1 fruit fly cellular context compared by ENCODE assay signal in the genomic region with DNA sequence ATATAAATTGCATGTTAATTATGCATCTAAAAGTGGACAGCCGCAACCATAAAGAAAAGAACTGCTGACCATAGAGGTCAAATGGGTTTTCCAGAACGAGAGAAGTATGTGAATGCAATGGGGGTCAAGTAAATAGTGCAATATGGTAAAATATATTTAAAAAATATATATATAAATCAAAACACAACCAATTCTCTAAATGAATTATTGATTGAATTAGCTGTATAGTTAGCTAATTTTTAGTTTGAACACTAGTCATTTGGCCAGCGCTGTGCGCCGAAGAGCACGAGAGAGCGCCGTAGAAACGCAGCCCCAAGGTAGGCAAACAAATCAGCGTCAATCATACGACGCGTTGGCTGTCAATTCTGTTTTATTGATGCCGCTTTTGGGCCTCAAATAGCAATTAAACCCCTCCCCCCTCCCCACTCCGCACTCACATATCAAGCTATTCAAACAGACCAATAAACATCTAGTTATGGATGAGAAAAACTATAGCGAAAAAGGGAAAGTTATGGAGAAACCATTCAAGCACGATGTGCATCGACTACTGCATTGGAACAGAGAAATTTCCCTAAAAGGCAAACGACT.
TF ChIP-seq lines count a peak whose summit lies in the region.

No protein-coding gene starts in this region.

TF ChIP-seq in whole organism, embryonic, 481 proteins besides CTCF, POLR2A, EP300 and RAD21 (continued from another document and continues in another):
- TF ChIP-seq CG14965 (GFP tag; optimal IDR thresholded peaks at IDR 0.05; lab: Kevin White, UChicago; ENCODE audit: borderline replicate concordance), result no peak
- peak; percentile 73; the same call in 1 of the 2 replicates for TF ChIP-seq peb (GFP tag; IDR thresholded peaks at IDR 0.05; lab: Robert Waterston, UW)
- peak; percentile 80; the same call in 1 of the 2 replicates for TF ChIP-seq chm (GFP tag; IDR thresholded peaks at IDR 0.05; lab: Robert Waterston, UW)
- TF ChIP-seq Dbx (GFP tag; IDR thresholded peaks at IDR 0.05; lab: Robert Waterston, UW), result peak; percentile 86
- TF ChIP-seq NC2α (GFP tag; optimal IDR thresholded peaks at IDR 0.05; lab: Kevin White, UChicago), result no peak
- TF ChIP-seq CG18011 (GFP tag; optimal IDR thresholded peaks at IDR 0.05; lab: Kevin White, UChicago), result peak; percentile 54
- TF ChIP-seq en (GFP tag; optimal IDR thresholded peaks at IDR 0.05; lab: Kevin White, UChicago), result no peak
- TF ChIP-seq CG15479 (GFP tag; optimal IDR thresholded peaks at IDR 0.05; lab: Kevin White, UChicago), result no peak
- TF ChIP-seq CG6813 (GFP tag; optimal IDR thresholded peaks at IDR 0.05; lab: Kevin White, UChicago), result peak; percentile 77
- TF ChIP-seq Dfd (GFP tag; optimal IDR thresholded peaks at IDR 0.05; lab: Kevin White, UChicago), result no peak
- TF ChIP-seq jigr1 (GFP tag; IDR thresholded peaks at IDR 0.05; lab: Robert Waterston, UW), result 0 out of 3 replicates have a peak, but pooled peaks have one; percentile 32
- TF ChIP-seq Kr (GFP tag; optimal IDR thresholded peaks at IDR 0.05; lab: Kevin White, UChicago), result no peak
- TF ChIP-seq CG11456 (GFP tag; IDR thresholded peaks at IDR 0.05; lab: Robert Waterston, UW), result peak; percentile 88
- peak; percentile 51 for TF ChIP-seq CG5180 (GFP tag; optimal IDR thresholded peaks at IDR 0.05; lab: Kevin White, UChicago)
- peak; percentile 82 for TF ChIP-seq CG12659 (GFP tag; optimal IDR thresholded peaks at IDR 0.05; lab: Kevin White, UChicago)
- peak; percentile 67 for TF ChIP-seq Hand (GFP tag; optimal IDR thresholded peaks at IDR 0.05; lab: Kevin White, UChicago)
- TF ChIP-seq CG10321 (GFP tag; IDR thresholded peaks at IDR 0.05; lab: Robert Waterston, UW), result peak; percentile 60; the same call in 1 of the 2 replicates
- peak; percentile 70 for TF ChIP-seq CG33557 (GFP tag; optimal IDR thresholded peaks at IDR 0.05; lab: Kevin White, UChicago)
- TF ChIP-seq CG6254 (GFP tag; optimal IDR thresholded peaks at IDR 0.05; lab: Kevin White, UChicago), result peak; percentile 85
- no peak for TF ChIP-seq shn (GFP tag; optimal IDR thresholded peaks at IDR 0.05; lab: Kevin White, UChicago)
- peak in 1 of 2 experiments; percentile 29 for TF ChIP-seq chif (GFP tag; optimal IDR thresholded peaks at IDR 0.05; lab: Kevin White, UChicago)
- peak; percentile 26 for TF ChIP-seq mam (GFP tag; optimal IDR thresholded peaks at IDR 0.05; lab: Kevin White, UChicago)
- peak; percentile 91 for TF ChIP-seq CG7839 (tag; optimal IDR thresholded peaks at IDR 0.05; lab: Kevin White, UChicago)
- TF ChIP-seq bsh (GFP tag; optimal IDR thresholded peaks at IDR 0.05; lab: Kevin White, UChicago), result peak in 1 of 2 experiments; percentile 91
- TF ChIP-seq Myb (GFP tag; optimal IDR thresholded peaks at IDR 0.05; lab: Kevin White, UChicago), result no peak
- TF ChIP-seq Deaf1 (tag; optimal IDR thresholded peaks at IDR 0.05; lab: Kevin White, UChicago), result peak; percentile 51
- peak; percentile 88 for TF ChIP-seq CG2678 (tag; optimal IDR thresholded peaks at IDR 0.05; lab: Kevin White, UChicago)
- no peak for TF ChIP-seq tna (GFP tag; IDR thresholded peaks at IDR 0.05; lab: Robert Waterston, UW; ENCODE audit: partially characterized antibody)
- no peak for TF ChIP-seq CG16813 (GFP tag; IDR thresholded peaks at IDR 0.05; lab: Robert Waterston, UW; ENCODE audit: partially characterized antibody)
- peak; percentile 56 for TF ChIP-seq CG13894 (tag; optimal IDR thresholded peaks at IDR 0.05; lab: Kevin White, UChicago)
- TF ChIP-seq bab2 (GFP tag; optimal IDR thresholded peaks at IDR 0.05; lab: Kevin White, UChicago), result peak; percentile 24
- peak; percentile 75 for TF ChIP-seq CG13775 (GFP tag; optimal IDR thresholded peaks at IDR 0.05; lab: Kevin White, UChicago)
- TF ChIP-seq corto (GFP tag; optimal IDR thresholded peaks at IDR 0.05; lab: Kevin White, UChicago), result no peak
- 0 out of 4 replicates have a peak, but pooled peaks have one; percentile 41 for TF ChIP-seq chinmo (GFP tag; IDR thresholded peaks at IDR 0.05; lab: Robert Waterston, UW; ENCODE audit: partially characterized antibody)
- no peak for TF ChIP-seq da (GFP tag; optimal IDR thresholded peaks at IDR 0.05; lab: Kevin White, UChicago)
- TF ChIP-seq CG6683 (GFP tag; optimal IDR thresholded peaks at IDR 0.05; lab: Kevin White, UChicago), result peak; percentile 67
- TF ChIP-seq gfzf (GFP tag; optimal IDR thresholded peaks at IDR 0.05; lab: Kevin White, UChicago), result no peak
- no peak; the same call in 1 of the 3 replicates for TF ChIP-seq CG11093 (GFP tag; IDR thresholded peaks at IDR 0.05; lab: Robert Waterston, UW)
- TF ChIP-seq CG8359 (GFP tag; optimal IDR thresholded peaks at IDR 0.05; lab: Kevin White, UChicago; ENCODE audit: borderline replicate concordance), result peak; percentile 73
- TF ChIP-seq crol (GFP tag; IDR thresholded peaks at IDR 0.05; lab: Robert Waterston, UW), result peak; percentile 54; the same call in 1 of the 2 replicates
- TF ChIP-seq ap (GFP tag; IDR thresholded peaks at IDR 0.05; lab: Robert Waterston, UW), result peak; percentile 89
- TF ChIP-seq btn (GFP tag; optimal IDR thresholded peaks at IDR 0.05; lab: Kevin White, UChicago), result no peak
- peak; percentile 25 for TF ChIP-seq CG17186 (GFP tag; optimal IDR thresholded peaks at IDR 0.05; lab: Kevin White, UChicago)
- no peak for TF ChIP-seq CG10565 (GFP tag; optimal IDR thresholded peaks at IDR 0.05; lab: Kevin White, UChicago)
- TF ChIP-seq sc (optimal IDR thresholded peaks at IDR 0.05; lab: Kevin White, UChicago), result no peak
- peak; percentile 78 for TF ChIP-seq sc (GFP tag; optimal IDR thresholded peaks at IDR 0.05; lab: Kevin White, UChicago)
- TF ChIP-seq CG4360 (GFP tag; IDR thresholded peaks at IDR 0.05; lab: Robert Waterston, UW), result peak; percentile 64
- TF ChIP-seq Opbp (GFP tag; IDR thresholded peaks at IDR 0.05; lab: Robert Waterston, UW; ENCODE audit: partially characterized antibody), result no peak
- TF ChIP-seq aop (GFP tag; IDR thresholded peaks at IDR 0.05; lab: Robert Waterston, UW), result peak; percentile 39; the same call in 1 of the 2 replicates
- TF ChIP-seq CG17568 (GFP tag; optimal IDR thresholded peaks at IDR 0.05; lab: Kevin White, UChicago), result peak; percentile 78
- peak; percentile 60; the same call in 1 of the 3 replicates for TF ChIP-seq C15 (GFP tag; IDR thresholded peaks at IDR 0.05; lab: Robert Waterston, UW)
- TF ChIP-seq E2f1 (GFP tag; IDR thresholded peaks at IDR 0.05; lab: Robert Waterston, UW), result peak; percentile 86
- peak; percentile 93 for TF ChIP-seq CG14014 (GFP tag; IDR thresholded peaks at IDR 0.05; lab: Robert Waterston, UW)
- TF ChIP-seq sr (GFP tag; IDR thresholded peaks at IDR 0.05; lab: Robert Waterston, UW), result 0 out of 3 replicates have a peak, but pooled peaks have one; percentile 49
- peak; percentile 76 for TF ChIP-seq CG10147 (GFP tag; optimal IDR thresholded peaks at IDR 0.05; lab: Kevin White, UChicago)
- peak; percentile 83 for TF ChIP-seq tgo (GFP tag; IDR thresholded peaks at IDR 0.05; lab: Robert Waterston, UW)
- TF ChIP-seq CG31224 (GFP tag; IDR thresholded peaks at IDR 0.05; lab: Robert Waterston, UW), result peak; percentile 78
- peak; percentile 87 for TF ChIP-seq Med (GFP tag; lab: Kevin White, UChicago)
- TF ChIP-seq CG8290 (GFP tag; optimal IDR thresholded peaks at IDR 0.05; lab: Kevin White, UChicago), result peak; percentile 58
- TF ChIP-seq CG8290 (tag; optimal IDR thresholded peaks at IDR 0.05; lab: Kevin White, UChicago), result peak in 1 of 2 experiments; percentile 57
- peak; percentile 69 for TF ChIP-seq trem (tag; optimal IDR thresholded peaks at IDR 0.05; lab: Kevin White, UChicago)
- no peak for TF ChIP-seq hbn (GFP tag; IDR thresholded peaks at IDR 0.05; lab: Robert Waterston, UW; ENCODE audit: partially characterized antibody)
- TF ChIP-seq ind (GFP tag; optimal IDR thresholded peaks at IDR 0.05; lab: Kevin White, UChicago), result peak; percentile 72
- peak; percentile 82 for TF ChIP-seq H15 (GFP tag; IDR thresholded peaks at IDR 0.05; lab: Robert Waterston, UW)
- peak; percentile 65 for TF ChIP-seq Nf-YB (GFP tag; optimal IDR thresholded peaks at IDR 0.05; lab: Kevin White, UChicago)
- TF ChIP-seq CG4328 (GFP tag; optimal IDR thresholded peaks at IDR 0.05; lab: Kevin White, UChicago), result peak; percentile 27
- TF ChIP-seq CG15696 (tag; optimal IDR thresholded peaks at IDR 0.05; lab: Kevin White, UChicago), result peak; percentile 49
- TF ChIP-seq yki (optimal IDR thresholded peaks at IDR 0.05; lab: Kevin White, UChicago), result no peak
- no peak for TF ChIP-seq CG8089 (GFP tag; optimal IDR thresholded peaks at IDR 0.05; lab: Kevin White, UChicago)
- TF ChIP-seq dati (GFP tag; IDR thresholded peaks at IDR 0.05; lab: Robert Waterston, UW), result peak; percentile 64; the same call in 1 of the 2 replicates
- peak; percentile 52 for TF ChIP-seq CG7271 (tag; optimal IDR thresholded peaks at IDR 0.05; lab: Kevin White, UChicago)
- no peak for TF ChIP-seq bbx (GFP tag; IDR thresholded peaks at IDR 0.05; lab: Robert Waterston, UW; ENCODE audit: partially characterized antibody)
- peak; percentile 71 for TF ChIP-seq CG15601 (tag; optimal IDR thresholded peaks at IDR 0.05; lab: Kevin White, UChicago)
- peak; percentile 47 for TF ChIP-seq CG10462 (GFP tag; optimal IDR thresholded peaks at IDR 0.05; lab: Kevin White, UChicago)
- peak; percentile 69 for TF ChIP-seq sug (tag; optimal IDR thresholded peaks at IDR 0.05; lab: Kevin White, UChicago)
- TF ChIP-seq lmd (GFP tag; IDR thresholded peaks at IDR 0.05; lab: Robert Waterston, UW), result peak; percentile 88
- peak; percentile 35 for TF ChIP-seq abd-A (tag; optimal IDR thresholded peaks at IDR 0.05; lab: Kevin White, UChicago)
- TF ChIP-seq Nf-YA (GFP tag; IDR thresholded peaks at IDR 0.05; lab: Robert Waterston, UW), result peak; percentile 72
- no peak for TF ChIP-seq TFAM (GFP tag; optimal IDR thresholded peaks at IDR 0.05; lab: Kevin White, UChicago)
- no peak for TF ChIP-seq CG3838 (GFP tag; optimal IDR thresholded peaks at IDR 0.05; lab: Kevin White, UChicago)
- TF ChIP-seq pita (GFP tag; optimal IDR thresholded peaks at IDR 0.05; lab: Kevin White, UChicago), result no peak
- peak; percentile 86 for TF ChIP-seq CG11247 (GFP tag; IDR thresholded peaks at IDR 0.05; lab: Robert Waterston, UW)
- TF ChIP-seq gcm (GFP tag; optimal IDR thresholded peaks at IDR 0.05; lab: Kevin White, UChicago), result peak; percentile 79
- TF ChIP-seq eve (GFP tag; optimal IDR thresholded peaks at IDR 0.05; lab: Kevin White, UChicago), result no peak
- TF ChIP-seq dm (GFP tag; optimal IDR thresholded peaks at IDR 0.05; lab: Kevin White, UChicago), result no peak
- peak; percentile 78 for TF ChIP-seq CG13296 (GFP tag; optimal IDR thresholded peaks at IDR 0.05; lab: Kevin White, UChicago)
- peak; percentile 82 for TF ChIP-seq CG4424 (GFP tag; optimal IDR thresholded peaks at IDR 0.05; lab: Kevin White, UChicago)
- TF ChIP-seq gsb (GFP tag; IDR thresholded peaks at IDR 0.05; lab: Robert Waterston, UW), result peak; percentile 81
- no peak for TF ChIP-seq CG2129 (GFP tag; IDR thresholded peaks at IDR 0.05; lab: Robert Waterston, UW; ENCODE audit: partially characterized antibody)
- TF ChIP-seq Fer3 (tag; optimal IDR thresholded peaks at IDR 0.05; lab: Kevin White, UChicago), result peak; percentile 81
- peak; percentile 79 for TF ChIP-seq wor (GFP tag; IDR thresholded peaks at IDR 0.05; lab: Robert Waterston, UW)
- TF ChIP-seq Dek (tag; optimal IDR thresholded peaks at IDR 0.05; lab: Kevin White, UChicago), result peak; percentile 75
- peak in 1 of 2 experiments; percentile 79 for TF ChIP-seq Eip74EF (GFP tag; optimal IDR thresholded peaks at IDR 0.05; lab: Kevin White, UChicago)
- peak; percentile 52; the same call in 1 of the 2 replicates for TF ChIP-seq gt (GFP tag; IDR thresholded peaks at IDR 0.05; lab: Robert Waterston, UW)
- peak in 1 of 2 experiments; percentile 3 for TF ChIP-seq insv (GFP tag; optimal IDR thresholded peaks at IDR 0.05; lab: Kevin White, UChicago)
- no peak for TF ChIP-seq Doc3 (GFP tag; IDR thresholded peaks at IDR 0.05; lab: Robert Waterston, UW; ENCODE audit: partially characterized antibody)
- peak; percentile 87 for TF ChIP-seq Optix (GFP tag; IDR thresholded peaks at IDR 0.05; lab: Robert Waterston, UW)
- TF ChIP-seq slbo (GFP tag; IDR thresholded peaks at IDR 0.05; lab: Robert Waterston, UW), result peak; percentile 91
- TF ChIP-seq Bdp1 (GFP tag; optimal IDR thresholded peaks at IDR 0.05; lab: Kevin White, UChicago), result no peak
- peak; percentile 63 for TF ChIP-seq CG30431 (GFP tag; optimal IDR thresholded peaks at IDR 0.05; lab: Kevin White, UChicago)
- no peak for TF ChIP-seq Dll (GFP tag; IDR thresholded peaks at IDR 0.05; lab: Robert Waterston, UW; ENCODE audit: partially characterized antibody)
- TF ChIP-seq Sin3A (optimal IDR thresholded peaks at IDR 0.05; lab: Kevin White, UChicago), result no peak
- TF ChIP-seq CG10959 (GFP tag; IDR thresholded peaks at IDR 0.05; lab: Robert Waterston, UW), result peak; percentile 84
- TF ChIP-seq CG30020 (tag; optimal IDR thresholded peaks at IDR 0.05; lab: Kevin White, UChicago), result peak; percentile 26
- TF ChIP-seq CG11085 (GFP tag; IDR thresholded peaks at IDR 0.05; lab: Robert Waterston, UW), result peak; percentile 65
- peak; percentile 94 for TF ChIP-seq ci (GFP tag; IDR thresholded peaks at IDR 0.05; lab: Robert Waterston, UW)
- TF ChIP-seq CG11696 (GFP tag; IDR thresholded peaks at IDR 0.05; lab: Robert Waterston, UW), result peak; percentile 97
- TF ChIP-seq CG30403 (GFP tag; optimal IDR thresholded peaks at IDR 0.05; lab: Kevin White, UChicago), result peak; percentile 66
- peak; percentile 26 for TF ChIP-seq Usf (GFP tag; optimal IDR thresholded peaks at IDR 0.05; lab: Kevin White, UChicago)
- TF ChIP-seq CG12236 (GFP tag; optimal IDR thresholded peaks at IDR 0.05; lab: Kevin White, UChicago), result no peak
- peak; percentile 10 for TF ChIP-seq ac (GFP tag; optimal IDR thresholded peaks at IDR 0.05; lab: Kevin White, UChicago)
- peak; percentile 87 for TF ChIP-seq CG18262 (tag; optimal IDR thresholded peaks at IDR 0.05; lab: Kevin White, UChicago)
- peak; percentile 85 for TF ChIP-seq gsb-n (tag; optimal IDR thresholded peaks at IDR 0.05; lab: Kevin White, UChicago)
- TF ChIP-seq Neu2 (GFP tag; optimal IDR thresholded peaks at IDR 0.05; lab: Kevin White, UChicago; ENCODE audit: borderline replicate concordance), result no peak
- TF ChIP-seq tap (tag; optimal IDR thresholded peaks at IDR 0.05; lab: Kevin White, UChicago), result peak; percentile 85
- TF ChIP-seq dpn (GFP tag; optimal IDR thresholded peaks at IDR 0.05; lab: Kevin White, UChicago), result peak; percentile 23 to 81
- peak; percentile 89 for TF ChIP-seq gem (tag; optimal IDR thresholded peaks at IDR 0.05; lab: Kevin White, UChicago)
- TF ChIP-seq inv (GFP tag; IDR thresholded peaks at IDR 0.05; lab: Robert Waterston, UW; ENCODE audit: partially characterized antibody), result no peak
- peak; percentile 80 for TF ChIP-seq onecut (GFP tag; IDR thresholded peaks at IDR 0.05; lab: Robert Waterston, UW)
- peak; percentile 86 for TF ChIP-seq Oli (tag; optimal IDR thresholded peaks at IDR 0.05; lab: Kevin White, UChicago)
- peak; percentile 67 for TF ChIP-seq CG11560 (tag; IDR thresholded peaks at IDR 0.05; lab: Robert Waterston, UW)
